Worm (Caenorhabditis elegans): ENCODE data around the gene T20B12.4.

T20B12.4 gene

ce11 chrIII:7367012-7367760 is at the start of gene T20B12.4, which contains the start of gene T20B12.5:
T20B12.4 (plus strand) TSS chrIII:7367710.
T20B12.5 (minus strand) TSS chrIII:7367112.
- TF ChIP-seq him-1 (tag; optimal IDR thresholded peaks at IDR 0.05): no peak
- TF ChIP-seq dao-5 (tag; optimal IDR thresholded peaks at IDR 0.05): no peak
- TF ChIP-seq W03F9.2 (tag; optimal IDR thresholded peaks at IDR 0.05): no peak

- TF ChIP-seq him-1 (tag; optimal IDR thresholded peaks at IDR 0.05): no peak
- no peak for TF ChIP-seq W03F9.2 (tag; optimal IDR thresholded peaks at IDR 0.05)
- no peak for TF ChIP-seq dao-5 (tag; optimal IDR thresholded peaks at IDR 0.05)
Observed at ce11 chrIII:7319390-7319789, 48.1 kb upstream of the T20B12.4 start, which contains the start of gene F56C9.8. F56C9.8 (minus strand) TSS chrIII:7319509.

ce11 chrIII:7322018-7322417 is 45.5 kb upstream of the T20B12.4 start:
- TF ChIP-seq him-1 (tag; optimal IDR thresholded peaks at IDR 0.05): no peak
- no peak for TF ChIP-seq W03F9.2 (tag; optimal IDR thresholded peaks at IDR 0.05)
- no peak for TF ChIP-seq dao-5 (tag; optimal IDR thresholded peaks at IDR 0.05)

ce11 chrIII:7323331-7323730 is 44.2 kb upstream of the T20B12.4 start:
- no peak for TF ChIP-seq dao-5 (tag; optimal IDR thresholded peaks at IDR 0.05)
- TF ChIP-seq W03F9.2 (tag; optimal IDR thresholded peaks at IDR 0.05): no peak
- TF ChIP-seq him-1 (tag; optimal IDR thresholded peaks at IDR 0.05): no peak

ce11 chrIII:7329155-7329732 is 38.3 kb upstream of the T20B12.4 start, which contains the start of gene lab-2:
lab-2 (minus strand) TSS chrIII:7329607.
- TF ChIP-seq W03F9.2 (tag; optimal IDR thresholded peaks at IDR 0.05) (no peak), dao-5 (tag; optimal IDR thresholded peaks at IDR 0.05) (no peak), him-1 (tag; optimal IDR thresholded peaks at IDR 0.05) (no peak)

DNA sequence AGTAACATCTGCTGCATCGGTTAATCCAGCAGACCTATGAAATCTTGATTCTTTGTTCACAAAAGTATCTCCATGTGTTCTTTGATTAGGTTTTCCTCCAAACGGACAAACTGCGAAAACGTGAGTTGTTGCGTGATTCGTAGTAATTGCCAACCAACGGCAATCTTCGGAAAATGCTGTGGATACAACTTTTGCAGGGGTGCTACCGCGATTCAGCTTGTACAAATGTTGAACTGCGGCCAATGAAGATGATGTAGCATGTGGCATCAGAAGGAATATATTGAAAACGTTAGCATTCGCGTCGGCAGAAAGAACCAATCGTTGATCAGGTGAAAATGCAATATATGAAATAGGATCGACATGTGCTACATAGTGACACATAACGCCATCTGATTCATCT is 35.8 kb upstream of the T20B12.4 start:
- no peak for TF ChIP-seq W03F9.2 (tag; optimal IDR thresholded peaks at IDR 0.05)
- TF ChIP-seq dao-5 (tag; optimal IDR thresholded peaks at IDR 0.05): no peak
- TF ChIP-seq him-1 (tag; optimal IDR thresholded peaks at IDR 0.05): no peak

DNA sequence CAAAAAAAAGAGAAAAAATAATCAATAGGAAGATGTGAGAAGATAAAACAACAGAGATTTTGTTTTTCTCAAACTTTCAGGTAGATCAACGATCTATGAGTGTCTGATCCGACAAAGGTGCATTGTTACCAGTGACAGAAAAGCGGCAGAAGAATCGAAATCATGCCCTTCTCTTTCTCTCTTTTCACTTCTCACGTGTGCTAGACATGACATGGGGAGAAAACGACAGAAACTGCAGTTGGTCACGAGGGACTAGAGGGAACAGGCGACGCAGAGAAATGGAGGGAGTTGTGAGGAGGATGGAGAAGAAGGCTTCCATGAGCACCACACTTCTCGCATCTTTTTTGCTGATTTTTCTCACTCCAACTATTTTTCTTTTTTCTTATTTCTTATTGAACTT is 32.3 kb upstream of the T20B12.4 start, which contains the start of gene F56C9.10:
Gene F56C9.10 (minus strand): TSS at position 97 of the 400 bp plus-strand sequence.
- no peak for TF ChIP-seq him-1 (tag; optimal IDR thresholded peaks at IDR 0.05)
- no peak for TF ChIP-seq dao-5 (tag; optimal IDR thresholded peaks at IDR 0.05)
- TF ChIP-seq W03F9.2 (tag; optimal IDR thresholded peaks at IDR 0.05): peak; percentile 85

DNA sequence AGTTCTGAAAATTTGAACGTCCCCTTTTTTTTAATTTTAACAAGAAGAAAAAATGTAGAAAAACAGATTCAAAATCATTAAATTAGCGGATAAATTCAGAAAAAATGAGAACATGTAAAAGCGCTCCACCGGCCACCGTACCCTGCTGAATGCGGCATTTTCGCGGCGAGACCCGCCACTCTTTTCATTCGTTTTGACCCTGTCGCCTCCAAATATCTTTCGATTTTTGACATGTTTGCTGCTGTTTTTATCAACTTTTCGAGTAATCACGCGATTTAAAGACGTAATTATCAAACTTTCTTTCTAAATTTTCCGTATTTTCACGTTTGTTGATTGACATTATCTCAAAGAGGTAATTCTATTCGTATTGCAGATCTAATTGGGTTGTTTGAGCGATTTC is 31.3 kb upstream of the T20B12.4 start, which contains the start of gene gsp-2:
Gene gsp-2 (plus strand): TSS at position 374 of the 400 bp plus-strand sequence.
- TF ChIP-seq dao-5 (tag; optimal IDR thresholded peaks at IDR 0.05): no peak
- peak; percentile 85 for TF ChIP-seq W03F9.2 (tag; optimal IDR thresholded peaks at IDR 0.05)

ce11 chrIII:7338009-7338408 is 29.5 kb upstream of the T20B12.4 start:
- TF ChIP-seq W03F9.2 (tag; optimal IDR thresholded peaks at IDR 0.05) (no peak), dao-5 (tag; optimal IDR thresholded peaks at IDR 0.05) (no peak), him-1 (tag; optimal IDR thresholded peaks at IDR 0.05) (no peak)

- no peak for TF ChIP-seq him-1 (tag; optimal IDR thresholded peaks at IDR 0.05)
- no peak for TF ChIP-seq W03F9.2 (tag; optimal IDR thresholded peaks at IDR 0.05)
- no peak for TF ChIP-seq dao-5 (tag; optimal IDR thresholded peaks at IDR 0.05)
Observed at ce11 chrIII:7338693-7339092, 28.8 kb upstream of the T20B12.4 start, which contains the start of gene kap-1. kap-1 (plus strand) TSS chrIII:7338835.

DNA sequence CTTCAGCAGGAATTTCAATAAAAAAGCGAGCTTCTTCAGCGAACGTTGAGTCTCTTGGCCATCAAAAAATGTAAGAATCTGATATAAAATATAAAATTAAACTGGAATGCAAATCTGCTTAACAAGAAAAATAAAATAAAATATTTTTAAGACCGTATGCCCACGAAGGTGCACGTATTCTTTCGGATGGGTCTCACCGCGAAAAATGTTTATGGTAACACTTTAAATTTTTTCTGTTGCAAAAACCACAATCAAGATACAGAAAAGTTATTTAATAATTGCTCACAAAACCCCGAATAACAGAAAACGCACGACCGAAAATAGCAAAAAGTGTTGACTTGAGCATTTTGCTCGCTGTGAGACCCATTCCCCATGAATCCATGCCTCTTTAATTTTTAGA is 28.4 kb upstream of the T20B12.4 start:
- no peak for TF ChIP-seq him-1 (tag; optimal IDR thresholded peaks at IDR 0.05)
- TF ChIP-seq W03F9.2 (tag; optimal IDR thresholded peaks at IDR 0.05): no peak
- no peak for TF ChIP-seq dao-5 (tag; optimal IDR thresholded peaks at IDR 0.05)

- TF ChIP-seq W03F9.2 (tag; optimal IDR thresholded peaks at IDR 0.05): no peak
- TF ChIP-seq him-1 (tag; optimal IDR thresholded peaks at IDR 0.05): no peak
- no peak for TF ChIP-seq dao-5 (tag; optimal IDR thresholded peaks at IDR 0.05)
Observed at ce11 chrIII:7343389-7343788, 24.1 kb upstream of the T20B12.4 start, which contains the start of gene F08F8.6. F08F8.6 (plus strand) TSS chrIII:7343689.

ce11 chrIII:7347049-7347448 is 20.5 kb upstream of the T20B12.4 start, which contains the start of gene F08F8.7:
F08F8.7 (minus strand) TSS chrIII:7347149.
- TF ChIP-seq him-1 (tag; optimal IDR thresholded peaks at IDR 0.05): no peak
- TF ChIP-seq W03F9.2 (tag; optimal IDR thresholded peaks at IDR 0.05): no peak
- TF ChIP-seq dao-5 (tag; optimal IDR thresholded peaks at IDR 0.05): no peak

ce11 chrIII:7349075-7349474 is 18.4 kb upstream of the T20B12.4 start, which contains the start of gene gos-28:
gos-28 (minus strand) TSS chrIII:7349175.
- TF ChIP-seq dao-5 (tag; optimal IDR thresholded peaks at IDR 0.05) (no peak), him-1 (tag; optimal IDR thresholded peaks at IDR 0.05) (no peak), W03F9.2 (tag; optimal IDR thresholded peaks at IDR 0.05) (no peak)

Data from whole organism, L4/young adult.